Worm (Caenorhabditis elegans) whole organism, young adult: Measurements from ENCODE around the gene hda-11.
A peak's percentile ranks its signal among the peaks of the same experiment; 100 is the strongest.

ENCODE experiments used
- B0035.1 ChIP-seq: sonication (generic microtip); optimal IDR thresholded peaks from 2 replicates; lab custom pipeline; 2016; ENCODE audit warnings: missing genetic modification characterization, mild to moderate bottlenecking, missing compliant biosample characterization, missing genotype, missing genetic modification reagents
- B0336.3 ChIP-seq: fragments of 200-800 bp; sonication (Bioruptor generic); IDR thresholded peaks from 2 replicates; pipeline ENCODE4 v1.3.6; 2022; ENCODE audit warnings: missing genetic modification characterization, missing compliant biosample characterization
- F49E8.2 ChIP-seq: sonication (generic microtip); optimal IDR thresholded peaks from 3 replicates; lab custom pipeline; 2017; ENCODE audit warnings: missing genetic modification characterization, mild to moderate bottlenecking, missing compliant biosample characterization, antibody characterized with exemption, moderate library complexity; ENCODE audit not compliant: insufficient read depth
- K12H6.12 ChIP-seq: fragments of 200-800 bp; sonication (Bioruptor generic); optimal IDR thresholded peaks from 2 replicates; lab custom pipeline; 2018; ENCODE audit warnings: mild to moderate bottlenecking, missing genetic modification characterization, missing compliant biosample characterization
- ZK185.1 ChIP-seq: sonication (generic microtip); optimal IDR thresholded peaks from 2 replicates; lab custom pipeline; 2016; ENCODE audit warnings: mild to moderate bottlenecking, missing genetic modification characterization, missing compliant biosample characterization; ENCODE audit not compliant: poor library complexity, severe bottlenecking
- akir-1 ChIP-seq: fragments of 200-800 bp; sonication (Bioruptor generic); optimal IDR thresholded peaks from 2 replicates; lab custom pipeline; 2018; ENCODE audit warnings: mild to moderate bottlenecking, missing genetic modification characterization, moderate library complexity, missing compliant biosample characterization
- ama-1 ChIP-seq, 3 experiments: fragments of 150-350 bp in 1 of 3; sonication (generic microtip) in 2 of 3; optimal IDR thresholded peaks; 2 replicates each; lab custom pipeline; 2014 to 2018; ENCODE audit warnings: missing biosample characterization in 2 of 3, missing genetic modification characterization in 2 of 3, missing genetic modification reagents in 2 of 3
- aptf-2 ChIP-seq: fragments of 200-800 bp; sonication (Bioruptor generic); conservative IDR thresholded peaks from 2 replicates; pipeline ENCODE4 v1.3.6; 2022; ENCODE audit warnings: missing genetic modification reagents, missing genetic modification characterization, missing compliant biosample characterization
- atf-7 ChIP-seq: sonication (generic microtip); optimal IDR thresholded peaks from 2 replicates; lab custom pipeline; 2017; ENCODE audit warnings: mild to moderate bottlenecking, missing genetic modification characterization, missing compliant biosample characterization
- attf-3 ChIP-seq: fragments of 200-800 bp; sonication (Bioruptor generic); conservative IDR thresholded peaks from 2 replicates; pipeline ENCODE4 v1.3.6; 2022; ENCODE audit warnings: missing genetic modification reagents, missing genetic modification characterization, missing compliant biosample characterization
- attf-5 ChIP-seq: fragments of 200-800 bp; sonication (Bioruptor generic); optimal IDR thresholded peaks from 2 replicates; lab custom pipeline; 2018; ENCODE audit warnings: mild to moderate bottlenecking, missing genetic modification characterization, missing compliant biosample characterization
- attf-6 ChIP-seq: fragments of 200-800 bp; sonication (Bioruptor generic); IDR thresholded peaks from 2 replicates; pipeline ENCODE4 v1.3.6; 2022; ENCODE audit warnings: missing genetic modification reagents, missing genetic modification characterization, missing compliant biosample characterization
- cebp-1 ChIP-seq, 2 experiments: fragments of 200-800 bp in 1 of 2; sonication (Bioruptor generic) in 1 of 2; sonication (generic microtip) in 1 of 2; IDR thresholded peaks in 1 of 2; optimal IDR thresholded peaks in 1 of 2; 2 replicates each; pipeline versions ENCODE4 v1.3.6 to Lab custom; 2017 to 2022; ENCODE audit warnings: missing compliant biosample characterization in 2 of 2, missing genetic modification characterization in 2 of 2, mild to moderate bottlenecking in 1 of 2, missing genetic modification reagents in 1 of 2, moderate library complexity in 1 of 2
- ceh-100 ChIP-seq: fragments of 200-800 bp; sonication (Bioruptor generic); IDR thresholded peaks from 2 replicates; pipeline ENCODE4 v1.3.6; 2022; ENCODE audit warnings: missing genetic modification reagents, missing genetic modification characterization, missing compliant biosample characterization
- ceh-79 ChIP-seq: sonication (generic microtip); optimal IDR thresholded peaks from 2 replicates; lab custom pipeline; 2017; ENCODE audit warnings: mild to moderate bottlenecking, missing genetic modification characterization, missing compliant biosample characterization
- dpff-1 ChIP-seq: sonication (generic microtip); optimal IDR thresholded peaks from 2 replicates; lab custom pipeline; 2017; ENCODE audit warnings: mild to moderate bottlenecking, missing genetic modification characterization, missing compliant biosample characterization
- dpl-1 ChIP-seq: fragments of 150-350 bp; optimal IDR thresholded peaks from 2 replicates; lab custom pipeline; 2014; ENCODE audit warnings: missing biosample characterization, missing genetic modification reagents, missing genetic modification characterization
- egl-18 ChIP-seq: fragments of 200-800 bp; sonication (Bioruptor generic); IDR thresholded peaks from 2 replicates; pipeline ENCODE4 v1.3.6; 2022; ENCODE audit warnings: missing genetic modification reagents, missing genetic modification characterization, missing compliant biosample characterization
- egl-44 ChIP-seq: fragments of 200-800 bp; sonication (Bioruptor generic); IDR thresholded peaks from 2 replicates; pipeline ENCODE4 v1.3.6; 2022; ENCODE audit warnings: missing genetic modification reagents, missing genetic modification characterization, missing compliant biosample characterization
- egrh-3 ChIP-seq: fragments of 200-800 bp; sonication (Bioruptor generic); IDR thresholded peaks from 2 replicates; pipeline ENCODE4 v1.3.6; 2022; ENCODE audit warnings: missing genetic modification reagents, missing genetic modification characterization, missing compliant biosample characterization
- hmg-1.2 ChIP-seq: fragments of 200-800 bp; sonication (Bioruptor generic); IDR thresholded peaks from 2 replicates; pipeline ENCODE4 v1.3.6; 2022; ENCODE audit warnings: missing genetic modification reagents, missing genetic modification characterization, missing compliant biosample characterization
- hmg-20 ChIP-seq: fragments of 200-800 bp; sonication (Bioruptor generic); IDR thresholded peaks from 2 replicates; pipeline ENCODE4 v1.3.6; 2022; ENCODE audit warnings: missing genetic modification reagents, missing genetic modification characterization, missing compliant biosample characterization
- hrde-1 ChIP-seq: sonication (generic microtip); optimal IDR thresholded peaks from 2 replicates; lab custom pipeline; 2016; ENCODE audit warnings: missing genetic modification characterization, mild to moderate bottlenecking, missing compliant biosample characterization, moderate library complexity, missing genotype, missing genetic modification reagents, borderline replicate concordance
- hsf-1 ChIP-seq: fragments of 200-800 bp; sonication (Bioruptor generic); IDR thresholded peaks from 2 replicates; pipeline ENCODE4 v1.3.6; 2022; ENCODE audit warnings: missing genetic modification reagents, missing genetic modification characterization, missing compliant biosample characterization
- let-607 ChIP-seq, 2 experiments: fragments of 200-800 bp in 1 of 2; sonication (Bioruptor generic) in 1 of 2; sonication (generic microtip) in 1 of 2; optimal IDR thresholded peaks; 2 replicates each; lab custom pipeline; 2016 to 2018; ENCODE audit warnings: mild to moderate bottlenecking in 2 of 2, missing compliant biosample characterization in 2 of 2, missing genetic modification characterization in 2 of 2, moderate library complexity in 2 of 2, missing genotype in 1 of 2
- lin-54 ChIP-seq: fragments of 200-800 bp; sonication (Bioruptor generic); optimal IDR thresholded peaks from 2 replicates; lab custom pipeline; 2018; ENCODE audit warnings: mild to moderate bottlenecking, missing genetic modification characterization, missing compliant biosample characterization
- madf-6 ChIP-seq: fragments of 200-800 bp; sonication (Bioruptor generic); IDR thresholded peaks from 2 replicates; pipeline ENCODE4 v1.3.6; 2022; ENCODE audit warnings: missing genetic modification reagents, missing genetic modification characterization, missing compliant biosample characterization
- mcd-1 ChIP-seq: fragments of 200-800 bp; sonication (Bioruptor generic); IDR thresholded peaks from 2 replicates; pipeline ENCODE4 v1.3.6; 2022; ENCODE audit warnings: missing genetic modification reagents, missing genetic modification characterization, missing compliant biosample characterization
- mel-28 ChIP-seq: sonication (generic microtip); optimal IDR thresholded peaks from 2 replicates; lab custom pipeline; 2016; ENCODE audit warnings: borderline replicate concordance, mild to moderate bottlenecking, missing genetic modification characterization, missing compliant biosample characterization
- mes-4 ChIP-seq: sonication (generic microtip); optimal IDR thresholded peaks from 2 replicates; lab custom pipeline; 2016; ENCODE audit warnings: missing genotype, missing genetic modification characterization, missing compliant biosample characterization
- nfyb-1 ChIP-seq: fragments of 200-800 bp; sonication (Bioruptor generic); IDR thresholded peaks from 2 replicates; pipeline ENCODE4 v1.3.6; 2022; ENCODE audit warnings: missing genetic modification reagents, missing genetic modification characterization, missing compliant biosample characterization
- nhr-179 ChIP-seq: sonication (generic microtip); optimal IDR thresholded peaks from 2 replicates; lab custom pipeline; 2016; ENCODE audit warnings: mild to moderate bottlenecking, missing genetic modification characterization, missing compliant biosample characterization
- nhr-27 ChIP-seq: fragments of 200-800 bp; sonication (Bioruptor generic); optimal IDR thresholded peaks from 2 replicates; lab custom pipeline; 2018; ENCODE audit warnings: mild to moderate bottlenecking, missing genetic modification characterization, moderate library complexity, missing compliant biosample characterization
- nhr-80 ChIP-seq: sonication (generic microtip); optimal IDR thresholded peaks from 2 replicates; lab custom pipeline; 2016; ENCODE audit warnings: missing genetic modification characterization, missing compliant biosample characterization
- snpc-3.4 ChIP-seq: sonication (generic microtip); optimal IDR thresholded peaks from 2 replicates; lab custom pipeline; 2017; ENCODE audit warnings: missing genetic modification characterization, mild to moderate bottlenecking, missing compliant biosample characterization, antibody characterized with exemption, moderate library complexity, missing genotype, missing genetic modification reagents
- tbp1 ChIP-seq: fragments of 200-800 bp; sonication (Bioruptor generic); optimal IDR thresholded peaks from 2 replicates; lab custom pipeline; 2018; ENCODE audit warnings: mild to moderate bottlenecking, missing genetic modification characterization, missing compliant biosample characterization
- tbx-9 ChIP-seq: sonication (generic microtip); optimal IDR thresholded peaks from 2 replicates; lab custom pipeline; 2016; ENCODE audit warnings: borderline replicate concordance, missing genetic modification characterization, inconsistent platforms, missing compliant biosample characterization
- tlf-1 ChIP-seq: fragments of 200-800 bp; sonication (Bioruptor generic); optimal IDR thresholded peaks from 2 replicates; lab custom pipeline; 2018; ENCODE audit warnings: mild to moderate bottlenecking, missing genetic modification characterization, missing compliant biosample characterization
- unc-62 ChIP-seq: fragments of 150-350 bp; optimal IDR thresholded peaks from 2 replicates; lab custom pipeline; 2014; ENCODE audit warnings: missing biosample characterization, missing genetic modification reagents, missing genetic modification characterization
- xnd-1 ChIP-seq: sonication (generic microtip); optimal IDR thresholded peaks from 2 replicates; lab custom pipeline; 2016; ENCODE audit warnings: missing genotype, missing genetic modification reagents, missing genetic modification characterization, missing compliant biosample characterization
- ztf-18 ChIP-seq: sonication (generic microtip); optimal IDR thresholded peaks from 2 replicates; lab custom pipeline; 2016; ENCODE audit warnings: missing genotype, mild to moderate bottlenecking, missing genetic modification characterization, missing compliant biosample characterization
- ztf-6 ChIP-seq: fragments of 200-800 bp; sonication (Bioruptor generic); IDR thresholded peaks from 2 replicates; pipeline ENCODE4 v1.3.6; 2022; ENCODE audit warnings: missing genetic modification reagents, missing genetic modification characterization, missing compliant biosample characterization

hda-11 gene

ce11 chrV:10528500-10528899 lies 2.5 kb downstream of the hda-11 start, which contains the start of gene F25D1.3 (continued):
- TF ChIP-seq nhr-80 (no peak), mes-4 (no peak)

- TF ChIP-seq akir-1 (GFP tag; lab: Kevin White, UChicago), result no peak
- no peak for TF ChIP-seq ZK185.1 (tag; lab: Kevin White, UChicago)
- TF ChIP-seq mes-4, result no peak
- no peak for TF ChIP-seq egl-44
- no peak for TF ChIP-seq unc-62 (GFP tag; lab: Kevin White, UChicago)
- no peak for TF ChIP-seq nhr-27 (tag; lab: Kevin White, UChicago)
- no peak for TF ChIP-seq tbp1 (GFP tag; lab: Kevin White, UChicago)
- no peak for TF ChIP-seq attf-5
- TF ChIP-seq aptf-2 (GFP tag; lab: Robert Waterston, UW), result no peak
- no peak for TF ChIP-seq snpc-3.4
- no peak for TF ChIP-seq hmg-20
- no peak for TF ChIP-seq nhr-179 (tag; lab: Kevin White, UChicago)
- no peak for TF ChIP-seq attf-6
- no peak for TF ChIP-seq B0035.1 (tag; lab: Kevin White, UChicago)
- no peak for TF ChIP-seq F49E8.2 (tag; lab: Kevin White, UChicago)
- TF ChIP-seq ceh-100, result no peak
- no peak for TF ChIP-seq hsf-1 (GFP tag; lab: Robert Waterston, UW)
Observed at ce11 chrV:10529600-10529999, 3.6 kb downstream of the hda-11 start.

ce11 chrV:10532725-10533124 lies 6.7 kb downstream of the hda-11 start, which contains the start of gene txt-10:
txt-10 (minus strand) TSS chrV:10532825.
- TF ChIP-seq dpff-1 (tag; lab: Kevin White, UChicago), result no peak
- peak; percentile 7 for TF ChIP-seq hrde-1 (tag; lab: Kevin White, UChicago)

ce11 chrV:10535325-10535724 lies 9.3 kb downstream of the hda-11 start:
- TF ChIP-seq K12H6.12 (tag; lab: Kevin White, UChicago), result no peak
- no peak for TF ChIP-seq ztf-6 (GFP tag; lab: Robert Waterston, UW)
- peak; percentile 13; the same call in 1 of the 2 replicates for TF ChIP-seq madf-6 (GFP tag; lab: Robert Waterston, UW)
- peak; percentile 19 for TF ChIP-seq ama-1 (optimal IDR thresholded peaks at IDR 0.05; lab: Kevin White, UChicago)
- no peak for TF ChIP-seq ama-1 (GFP tag; optimal IDR thresholded peaks at IDR 0.05; lab: Kevin White, UChicago)
- TF ChIP-seq tbx-9 (tag; lab: Kevin White, UChicago), result no peak
- TF ChIP-seq mcd-1 (GFP tag; lab: Robert Waterston, UW), result peak; percentile 27; the same call in 1 of the 2 replicates
- TF ChIP-seq let-607 (tag; optimal IDR thresholded peaks at IDR 0.05; lab: Kevin White, UChicago), result no peak
- no peak for TF ChIP-seq xnd-1
- peak; percentile 46 for TF ChIP-seq nhr-80
- no peak for TF ChIP-seq cebp-1 (GFP tag; IDR thresholded peaks at IDR 0.05; lab: Robert Waterston, UW)
- TF ChIP-seq cebp-1 (tag; optimal IDR thresholded peaks at IDR 0.05; lab: Kevin White, UChicago), result peak; percentile 49
- peak; percentile 49; the same call in 1 of the 2 replicates for TF ChIP-seq hmg-1.2
- TF ChIP-seq attf-3 (GFP tag; lab: Robert Waterston, UW), result no peak
- TF ChIP-seq ceh-79, result no peak
- no peak for TF ChIP-seq mel-28 (tag; lab: Kevin White, UChicago)
- no peak for TF ChIP-seq B0336.3
- no peak for TF ChIP-seq egrh-3 (GFP tag; lab: Robert Waterston, UW)
- TF ChIP-seq egl-18, result no peak
- no peak for TF ChIP-seq tlf-1
- TF ChIP-seq atf-7 (tag; lab: Kevin White, UChicago), result peak; percentile 39
- TF ChIP-seq dpl-1 (GFP tag; lab: Kevin White, UChicago), result no peak
- TF ChIP-seq ztf-18 (tag; lab: Kevin White, UChicago), result peak; percentile 34
- TF ChIP-seq nfyb-1 (GFP tag; lab: Robert Waterston, UW), result 0 out of 2 replicates have a peak, but pooled peaks have one; percentile 49
- TF ChIP-seq aptf-2 (GFP tag; lab: Robert Waterston, UW), result no peak
- peak; percentile 0 for TF ChIP-seq lin-54 (GFP tag; lab: Kevin White, UChicago)
